Worm (Caenorhabditis elegans) whole organism, early embryonic: Measurements from ENCODE around the gene szy-20.
A peak's percentile ranks its signal among the peaks of the same experiment; 100 is the strongest.

ENCODE experiments used
- B0310.2 ChIP-seq: sonication (generic microtip); optimal IDR thresholded peaks from 2 replicates; lab custom pipeline; 2016; ENCODE audit warnings: mild to moderate bottlenecking, missing genetic modification characterization, missing compliant biosample characterization
- F13C5.2 ChIP-seq: sonication (generic microtip); optimal IDR thresholded peaks from 2 replicates; lab custom pipeline; 2017; ENCODE audit warnings: mild to moderate bottlenecking, missing genetic modification characterization, inconsistent platforms, missing compliant biosample characterization
- aly-1 ChIP-seq: sonication (generic microtip); optimal IDR thresholded peaks from 2 replicates; lab custom pipeline; 2016; ENCODE audit warnings: missing genetic modification characterization, missing compliant biosample characterization
- ama-1 ChIP-seq: fragments of 150-350 bp; optimal IDR thresholded peaks from 2 replicates; lab custom pipeline; 2014
- ceh-13 ChIP-seq: fragments of 200-800 bp; sonication (Bioruptor generic); optimal IDR thresholded peaks from 2 replicates; lab custom pipeline; 2018; ENCODE audit warnings: mild to moderate bottlenecking, missing genetic modification characterization, missing compliant biosample characterization
- ceh-36 ChIP-seq: sonication (generic microtip); optimal IDR thresholded peaks from 2 replicates; lab custom pipeline; 2016; ENCODE audit warnings: missing genetic modification characterization, inconsistent platforms, missing compliant biosample characterization
- ets-7 ChIP-seq: sonication (generic microtip); optimal IDR thresholded peaks from 2 replicates; lab custom pipeline; 2016; ENCODE audit warnings: missing genotype, missing genetic modification characterization, missing compliant biosample characterization
- flt-1 ChIP-seq: fragments of 200-800 bp; sonication (Bioruptor generic); IDR thresholded peaks from 2 replicates; pipeline ENCODE4 v1.3.6; 2022; ENCODE audit warnings: missing genetic modification characterization, missing compliant biosample characterization
- hmbx-1 ChIP-seq: sonication (generic microtip); optimal IDR thresholded peaks from 2 replicates; lab custom pipeline; 2016; ENCODE audit warnings: mild to moderate bottlenecking, missing genetic modification characterization, missing compliant biosample characterization
- hmg-4 ChIP-seq: fragments of 200-800 bp; sonication (Bioruptor generic); optimal IDR thresholded peaks from 2 replicates; lab custom pipeline; 2018; ENCODE audit warnings: mild to moderate bottlenecking, missing genetic modification characterization, missing compliant biosample characterization
- hnd-1 ChIP-seq: sonication (generic microtip); optimal IDR thresholded peaks from 2 replicates; lab custom pipeline; 2016; ENCODE audit warnings: missing genetic modification characterization, missing compliant biosample characterization
- pes-1 ChIP-seq: fragments of 200-800 bp; sonication (Bioruptor generic); IDR thresholded peaks from 2 replicates; pipeline ENCODE4 v1.3.6; 2022; ENCODE audit warnings: missing genetic modification reagents, missing genetic modification characterization, missing compliant biosample characterization
- scrt-1 ChIP-seq: fragments of 200-800 bp; sonication (Bioruptor generic); IDR thresholded peaks from 2 replicates; pipeline ENCODE4 v1.3.6; 2022; ENCODE audit warnings: missing genetic modification characterization, missing compliant biosample characterization
- sea-1 ChIP-seq: fragments of 200-800 bp; sonication (Bioruptor generic); conservative IDR thresholded peaks from 2 replicates; pipeline ENCODE4 v1.3.6; 2022; ENCODE audit warnings: missing genetic modification characterization, missing compliant biosample characterization
- tbx-11 ChIP-seq: fragments of 200-800 bp; sonication (Bioruptor generic); IDR thresholded peaks from 2 replicates; pipeline ENCODE4 v1.3.6; 2022; ENCODE audit warnings: missing genetic modification characterization, missing compliant biosample characterization
- tbx-37 ChIP-seq: fragments of 200-800 bp; sonication (Bioruptor generic); conservative IDR thresholded peaks from 2 replicates; pipeline ENCODE4 v1.3.6; 2022; ENCODE audit warnings: missing genetic modification reagents, missing genetic modification characterization, missing compliant biosample characterization
- tra-4 ChIP-seq: sonication (generic microtip); optimal IDR thresholded peaks from 2 replicates; lab custom pipeline; 2017; ENCODE audit warnings: missing genetic modification characterization, missing compliant biosample characterization

szy-20 gene

ce11 chrII:8969251-8970183 lies at the start of gene szy-20, which contains the start of gene C18E9.5:
Gene szy-20 (minus strand): TSS chrII:8969333.
Gene C18E9.5 (plus strand): TSS chrII:8969980.
- TF ChIP-seq tbx-37 (GFP tag; lab: Robert Waterston, UW): 0 out of 2 replicates have a peak, but pooled peaks have one; percentile 22
- no peak; the same call in 1 of the 2 replicates for TF ChIP-seq pes-1
- TF ChIP-seq F13C5.2: peak; percentile 82
- TF ChIP-seq hmg-4 (GFP tag; lab: Kevin White, UChicago): peak; percentile 67
- no peak for TF ChIP-seq flt-1 (GFP tag; lab: Robert Waterston, UW)

DNA sequence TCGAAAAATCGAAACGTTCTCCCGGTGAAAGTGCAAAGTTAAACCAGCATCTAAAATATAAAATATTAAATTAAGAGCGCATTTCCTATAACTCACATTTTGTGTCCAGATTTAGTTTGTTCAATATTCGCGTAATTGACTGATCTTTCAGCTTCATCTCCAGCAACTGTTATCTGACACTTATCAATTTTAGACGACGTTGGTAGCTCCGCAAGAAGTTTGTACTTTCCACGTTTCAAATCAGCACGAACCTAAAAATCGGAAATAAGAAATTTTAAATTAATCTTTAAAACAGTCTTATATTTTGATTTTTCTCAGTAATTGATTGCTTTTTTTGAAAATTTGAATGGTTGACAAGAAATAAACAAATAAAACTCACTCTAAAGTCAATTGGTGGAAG lies 48.5 kb upstream of the szy-20 start:
- TF ChIP-seq ceh-13 (GFP tag; lab: Kevin White, UChicago) (no peak), tbx-11 (GFP tag; lab: Robert Waterston, UW) (no peak), tbx-37 (GFP tag; lab: Robert Waterston, UW) (no peak), aly-1 (tag; lab: Kevin White, UChicago) (no peak), tra-4 (tag; lab: Kevin White, UChicago) (no peak), F13C5.2 (no peak), sea-1 (GFP tag; lab: Robert Waterston, UW) (no peak)

ce11 chrII:9014877-9015505 lies 45.9 kb upstream of the szy-20 start:
- TF ChIP-seq tra-4 (tag; lab: Kevin White, UChicago) (no peak), flt-1 (GFP tag; lab: Robert Waterston, UW) (no peak), F13C5.2 (no peak), hnd-1 (tag; lab: Kevin White, UChicago) (no peak), hmbx-1 (tag; lab: Kevin White, UChicago) (no peak), sea-1 (GFP tag; lab: Robert Waterston, UW) (no peak), aly-1 (tag; lab: Kevin White, UChicago) (no peak), ceh-13 (GFP tag; lab: Kevin White, UChicago) (no peak)

DNA sequence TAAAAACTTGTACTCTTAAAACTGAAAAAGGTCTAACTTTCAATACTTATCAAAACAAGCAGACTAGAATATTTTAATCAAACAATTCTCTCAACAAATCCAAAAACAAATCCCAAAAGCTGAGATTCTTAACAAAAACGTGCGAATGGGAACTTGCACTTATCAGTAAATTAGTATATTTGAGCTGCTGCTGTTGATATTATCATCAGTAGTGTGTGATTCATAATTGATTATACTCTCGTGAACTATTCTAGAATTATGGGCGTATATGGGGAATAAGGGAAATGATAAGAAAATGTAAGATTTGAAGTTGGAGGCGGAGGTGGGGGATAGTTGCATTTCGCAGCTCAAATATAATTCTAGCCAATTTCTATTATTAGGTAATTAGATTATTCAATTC lies 45.1 kb upstream of the szy-20 start:
- TF ChIP-seq tra-4 (tag; lab: Kevin White, UChicago) (no peak), aly-1 (tag; lab: Kevin White, UChicago) (no peak)

ce11 chrII:9013341-9013740 lies 44.2 kb upstream of the szy-20 start:
- TF ChIP-seq B0310.2 (tag; lab: Kevin White, UChicago) (no peak), pes-1 (no peak), F13C5.2 (no peak), hmg-4 (GFP tag; lab: Kevin White, UChicago) (peak; percentile 12)

ce11 chrII:9010708-9011107 lies 41.6 kb upstream of the szy-20 start:
- TF ChIP-seq hmg-4 (GFP tag; lab: Kevin White, UChicago) (no peak), aly-1 (tag; lab: Kevin White, UChicago) (no peak), flt-1 (GFP tag; lab: Robert Waterston, UW) (no peak), ets-7 (tag; lab: Kevin White, UChicago) (no peak), F13C5.2 (no peak), tbx-11 (GFP tag; lab: Robert Waterston, UW) (no peak), hnd-1 (tag; lab: Kevin White, UChicago) (no peak), hmbx-1 (tag; lab: Kevin White, UChicago) (no peak), scrt-1 (no peak), tra-4 (tag; lab: Kevin White, UChicago) (no peak), ceh-36 (no peak), ama-1 (lab: Kevin White, UChicago) (no peak), pes-1 (no peak), ceh-13 (GFP tag; lab: Kevin White, UChicago) (no peak), tbx-37 (GFP tag; lab: Robert Waterston, UW) (no peak), sea-1 (GFP tag; lab: Robert Waterston, UW) (no peak), B0310.2 (tag; lab: Kevin White, UChicago) (no peak)

ce11 chrII:9009976-9010702 lies 41.0 kb upstream of the szy-20 start:
- TF ChIP-seq sea-1 (GFP tag; lab: Robert Waterston, UW): no peak
- no peak for TF ChIP-seq ceh-13 (GFP tag; lab: Kevin White, UChicago)
- no peak for TF ChIP-seq ets-7 (tag; lab: Kevin White, UChicago)

DNA sequence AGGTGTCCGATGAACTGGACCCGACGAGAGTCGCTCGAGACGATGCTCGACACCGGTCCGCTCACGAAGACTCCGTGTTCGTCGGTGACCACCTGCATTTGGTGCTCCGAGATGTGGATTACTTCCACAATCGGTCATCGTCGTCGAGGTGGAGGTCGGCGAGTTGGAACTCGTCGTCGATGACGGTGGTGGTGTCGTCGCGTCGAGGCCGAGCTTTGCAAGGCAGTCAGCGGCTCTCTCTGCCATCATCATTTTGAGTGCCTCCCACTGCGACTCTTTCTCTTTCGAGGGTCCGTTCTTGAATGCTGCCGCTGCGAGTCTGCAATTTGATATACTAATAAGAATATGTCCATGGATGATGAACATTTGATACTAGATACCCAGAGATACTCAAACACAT lies 38.6 kb upstream of the szy-20 start:
- no peak for TF ChIP-seq tra-4 (tag; lab: Kevin White, UChicago)
- no peak for TF ChIP-seq F13C5.2
- TF ChIP-seq tbx-11 (GFP tag; lab: Robert Waterston, UW): no peak
- TF ChIP-seq ama-1 (lab: Kevin White, UChicago): no peak
- TF ChIP-seq hnd-1 (tag; lab: Kevin White, UChicago): no peak
- no peak for TF ChIP-seq hmbx-1 (tag; lab: Kevin White, UChicago)
- TF ChIP-seq ceh-36: no peak
- TF ChIP-seq ceh-13 (GFP tag; lab: Kevin White, UChicago): no peak
- TF ChIP-seq ets-7 (tag; lab: Kevin White, UChicago): no peak
- no peak for TF ChIP-seq aly-1 (tag; lab: Kevin White, UChicago)
- no peak for TF ChIP-seq tbx-37 (GFP tag; lab: Robert Waterston, UW)
- TF ChIP-seq scrt-1: no peak
- TF ChIP-seq pes-1: no peak
